Worm (Caenorhabditis elegans) whole organism, mixed stage, embryonic: ENCODE measurements around the gene F19B2.6.

Experiments used
- M03D4.4 ChIP-seq: sonication (generic microtip); optimal IDR thresholded peaks from 2 replicates; lab custom pipeline; 2017; ENCODE audit warnings: mild to moderate bottlenecking, missing genetic modification characterization, missing compliant biosample characterization
- bed-3 ChIP-seq: fragments of 200-800 bp; sonication (Bioruptor generic); optimal IDR thresholded peaks from 3 replicates; lab custom pipeline; 2018; ENCODE audit warnings: mild to moderate bottlenecking, missing genetic modification characterization, moderate library complexity, missing compliant biosample characterization
- blmp-1 ChIP-seq: fragments of 150-350 bp; optimal IDR thresholded peaks from 2 replicates; lab custom pipeline; 2014; ENCODE audit warnings: missing biosample characterization, missing genetic modification characterization
- ceh-39 ChIP-seq: fragments of 150-350 bp; optimal IDR thresholded peaks from 2 replicates; lab custom pipeline; 2014; ENCODE audit warnings: missing biosample characterization, missing genetic modification characterization
- ceh-83 ChIP-seq: fragments of 200-800 bp; sonication (Bioruptor generic); optimal IDR thresholded peaks from 2 replicates; lab custom pipeline; 2018; ENCODE audit warnings: mild to moderate bottlenecking, missing genetic modification characterization, missing compliant biosample characterization
- ces-1 ChIP-seq: fragments of 150-350 bp; optimal IDR thresholded peaks from 2 replicates; lab custom pipeline; 2014; ENCODE audit warnings: missing biosample characterization, missing genetic modification reagents, missing genetic modification characterization
- cnd-1 ChIP-seq: fragments of 200-800 bp; sonication (Bioruptor generic); optimal IDR thresholded peaks from 2 replicates; lab custom pipeline; 2018; ENCODE audit warnings: mild to moderate bottlenecking, missing genetic modification characterization, missing compliant biosample characterization
- drap-1 ChIP-seq: fragments of 200-800 bp; sonication (Bioruptor generic); optimal IDR thresholded peaks from 3 replicates; lab custom pipeline; 2018; ENCODE audit warnings: mild to moderate bottlenecking, missing genetic modification characterization, missing compliant biosample characterization
- elt-1 ChIP-seq: sonication (generic microtip); optimal IDR thresholded peaks from 2 replicates; lab custom pipeline; 2017; ENCODE audit warnings: missing genetic modification characterization, mild to moderate bottlenecking, missing compliant biosample characterization, antibody characterized with exemption, moderate library complexity, borderline replicate concordance; ENCODE audit not compliant: insufficient read depth
- elt-3 ChIP-seq: fragments of 150-350 bp; optimal IDR thresholded peaks from 2 replicates; lab custom pipeline; 2014; ENCODE audit warnings: missing biosample characterization, missing genetic modification characterization
- flh-1 ChIP-seq: fragments of 200-800 bp; sonication (Bioruptor generic); optimal IDR thresholded peaks from 2 replicates; lab custom pipeline; 2018; ENCODE audit warnings: mild to moderate bottlenecking, missing genetic modification characterization, moderate library complexity, missing compliant biosample characterization
- ham-2 ChIP-seq: fragments of 200-800 bp; sonication (Bioruptor generic); optimal IDR thresholded peaks from 2 replicates; lab custom pipeline; 2018; ENCODE audit warnings: mild to moderate bottlenecking, missing genetic modification characterization, missing compliant biosample characterization
- hlh-1 ChIP-seq: fragments of 150-350 bp; optimal IDR thresholded peaks from 2 replicates; lab custom pipeline; 2014; ENCODE audit warnings: missing biosample characterization, missing genetic modification reagents, missing genetic modification characterization
- lin-13 ChIP-seq: fragments of 150-350 bp; optimal IDR thresholded peaks from 2 replicates; lab custom pipeline; 2014; ENCODE audit warnings: missing biosample characterization, missing genetic modification characterization
- lsy-2 ChIP-seq: fragments of 150-350 bp; optimal IDR thresholded peaks from 2 replicates; lab custom pipeline; 2014; ENCODE audit warnings: missing biosample characterization, missing genetic modification characterization
- mab-5 ChIP-seq: fragments of 150-350 bp; optimal IDR thresholded peaks from 2 replicates; lab custom pipeline; 2014; ENCODE audit warnings: missing biosample characterization, missing genetic modification characterization
- mep-1 ChIP-seq: fragments of 150-350 bp; optimal IDR thresholded peaks from 2 replicates; lab custom pipeline; 2017; ENCODE audit warnings: missing biosample characterization, missing genetic modification reagents, missing genetic modification characterization, inconsistent platforms
- mls-2 ChIP-seq: sonication (generic microtip); optimal IDR thresholded peaks from 2 replicates; lab custom pipeline; 2016; ENCODE audit warnings: mild to moderate bottlenecking, missing genetic modification characterization, moderate library complexity, missing compliant biosample characterization
- nhr-12 ChIP-seq: fragments of 150-350 bp; optimal IDR thresholded peaks from 2 replicates; lab custom pipeline; 2014; ENCODE audit warnings: missing biosample characterization, missing genetic modification characterization
- nhr-2 ChIP-seq: fragments of 150-350 bp; optimal IDR thresholded peaks from 2 replicates; lab custom pipeline; 2014; ENCODE audit warnings: missing biosample characterization, missing genetic modification characterization
- nhr-28 ChIP-seq: fragments of 150-350 bp; optimal IDR thresholded peaks from 2 replicates; lab custom pipeline; 2014; ENCODE audit warnings: missing biosample characterization, missing genetic modification characterization
- nhr-76 ChIP-seq: sonication (generic microtip); optimal IDR thresholded peaks from 2 replicates; lab custom pipeline; 2017; ENCODE audit warnings: missing biosample characterization, missing genetic modification characterization
- sem-2 ChIP-seq: fragments of 200-800 bp; sonication (Bioruptor generic); optimal IDR thresholded peaks from 2 replicates; lab custom pipeline; 2018; ENCODE audit warnings: mild to moderate bottlenecking, missing genetic modification characterization, missing compliant biosample characterization
- snpc-4 ChIP-seq: fragments of 150-350 bp; optimal IDR thresholded peaks from 2 replicates; lab custom pipeline; 2014; ENCODE audit warnings: missing biosample characterization, missing genetic modification characterization
- sptf-1 ChIP-seq: sonication (generic microtip); optimal IDR thresholded peaks from 2 replicates; lab custom pipeline; 2017; ENCODE audit warnings: mild to moderate bottlenecking, missing genetic modification characterization, moderate library complexity, missing compliant biosample characterization
- tbx-8 ChIP-seq: fragments of 200-800 bp; sonication (Bioruptor generic); optimal IDR thresholded peaks from 2 replicates; lab custom pipeline; 2018; ENCODE audit warnings: mild to moderate bottlenecking, missing genetic modification characterization, moderate library complexity, missing compliant biosample characterization
- unc-120 ChIP-seq: sonication (generic microtip); optimal IDR thresholded peaks from 2 replicates; lab custom pipeline; 2017; ENCODE audit warnings: missing genetic modification characterization, missing compliant biosample characterization; ENCODE audit not compliant: poor library complexity, severe bottlenecking
- unc-39 ChIP-seq: fragments of 150-350 bp; optimal IDR thresholded peaks from 2 replicates; lab custom pipeline; 2014; ENCODE audit warnings: missing biosample characterization, missing genetic modification characterization
- unc-62 ChIP-seq: fragments of 150-350 bp; optimal IDR thresholded peaks from 2 replicates; lab custom pipeline; 2014; ENCODE audit warnings: missing biosample characterization, missing genetic modification reagents, missing genetic modification characterization
- zip-8 ChIP-seq: fragments of 150-350 bp; optimal IDR thresholded peaks from 2 replicates; lab custom pipeline; 2014; ENCODE audit warnings: missing biosample characterization, missing genetic modification characterization
- ztf-11 ChIP-seq: fragments of 150-350 bp; optimal IDR thresholded peaks from 2 replicates; lab custom pipeline; 2014; ENCODE audit warnings: missing biosample characterization, missing genetic modification characterization

Gene F19B2.6

DNA sequence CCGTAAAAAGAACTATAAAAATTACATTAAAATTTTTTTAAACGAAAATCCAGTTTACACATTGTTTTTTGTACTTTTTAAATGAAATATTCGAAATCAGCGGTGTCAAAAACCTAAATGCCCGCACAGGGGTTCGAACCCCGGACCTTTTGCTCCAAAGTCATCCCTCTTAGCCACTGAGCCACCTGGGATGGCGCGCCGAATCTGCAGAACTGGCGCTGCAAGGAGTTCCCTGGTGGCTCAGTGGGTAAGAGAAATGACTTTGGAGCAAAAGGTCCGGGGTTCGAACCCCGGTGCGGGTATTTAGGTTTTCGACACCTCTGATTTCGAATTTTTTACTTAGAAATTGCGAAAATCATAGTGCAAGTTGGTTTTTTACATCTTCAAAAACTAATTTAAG lies 34.7 kb upstream of the F19B2.6 start:
- TF ChIP-seq ztf-11 (tag; lab: Kevin White, UChicago), result no peak
- no peak for TF ChIP-seq nhr-12
- TF ChIP-seq unc-62 (GFP tag; lab: Kevin White, UChicago), result no peak
- no peak for TF ChIP-seq mls-2 (tag; lab: Kevin White, UChicago)
- TF ChIP-seq ceh-39 (tag; lab: Kevin White, UChicago), result no peak
- no peak for TF ChIP-seq lin-13
- no peak for TF ChIP-seq ceh-83 (GFP tag; lab: Kevin White, UChicago)
- no peak for TF ChIP-seq mab-5 (tag; lab: Kevin White, UChicago)
- no peak for TF ChIP-seq snpc-4 (tag; lab: Kevin White, UChicago)
- TF ChIP-seq elt-3, result no peak
- no peak for TF ChIP-seq nhr-76 (tag; lab: Kevin White, UChicago)
- no peak for TF ChIP-seq zip-8

DNA sequence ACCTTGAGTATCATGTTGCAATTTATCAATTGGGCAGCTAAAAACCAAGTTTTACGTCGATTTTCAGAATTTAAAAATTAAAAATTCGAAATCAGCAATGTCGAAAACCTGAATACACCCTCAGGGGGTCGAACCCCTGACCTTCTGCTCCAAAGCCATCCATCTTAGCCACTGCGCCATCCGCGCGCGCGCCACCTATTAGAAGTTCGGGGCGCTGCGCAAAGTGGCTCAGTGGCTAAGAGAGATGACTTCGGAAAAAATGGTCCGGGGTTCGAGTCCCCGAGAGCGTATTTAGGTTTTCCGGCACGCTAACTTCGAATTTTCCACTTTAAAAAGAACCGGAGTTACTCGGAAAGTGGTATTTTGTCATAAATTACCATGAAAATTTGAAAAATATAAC lies 33.9 kb upstream of the F19B2.6 start:
- TF ChIP-seq ceh-83 (GFP tag; lab: Kevin White, UChicago) (no peak), drap-1 (GFP tag; lab: Kevin White, UChicago) (peak; percentile 17), elt-3 (no peak)
- TF ChIP-seq, all 35 proteins: peak for 1

DNA sequence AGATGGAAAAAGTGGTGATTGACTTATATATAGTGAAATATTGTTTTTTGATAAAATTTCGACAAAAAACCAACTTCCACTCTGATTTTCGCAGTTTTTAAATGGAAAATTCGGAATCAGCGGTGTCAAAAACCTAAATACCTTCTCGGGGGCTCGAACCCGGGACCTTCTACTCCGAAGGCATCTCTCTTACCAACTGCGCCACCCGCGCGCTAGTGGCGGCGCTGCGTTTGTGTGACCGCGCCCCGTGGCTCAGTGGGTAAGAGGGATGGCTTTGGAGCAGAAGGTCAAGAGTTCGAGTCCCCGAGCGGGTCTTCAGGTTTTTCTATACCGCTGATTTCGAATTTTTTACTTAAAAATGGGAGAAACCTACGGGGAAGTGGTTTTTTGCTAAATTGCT lies 33.2 kb upstream of the F19B2.6 start:
- TF ChIP-seq ham-2 (GFP tag; lab: Kevin White, UChicago), result no peak
- no peak for TF ChIP-seq unc-39 (tag; lab: Kevin White, UChicago)
- no peak for TF ChIP-seq unc-62 (GFP tag; lab: Kevin White, UChicago)
- TF ChIP-seq flh-1, result no peak
- TF ChIP-seq M03D4.4 (tag; lab: Kevin White, UChicago), result no peak
- no peak for TF ChIP-seq unc-120
- TF ChIP-seq sem-2 (GFP tag; lab: Kevin White, UChicago), result no peak

DNA sequence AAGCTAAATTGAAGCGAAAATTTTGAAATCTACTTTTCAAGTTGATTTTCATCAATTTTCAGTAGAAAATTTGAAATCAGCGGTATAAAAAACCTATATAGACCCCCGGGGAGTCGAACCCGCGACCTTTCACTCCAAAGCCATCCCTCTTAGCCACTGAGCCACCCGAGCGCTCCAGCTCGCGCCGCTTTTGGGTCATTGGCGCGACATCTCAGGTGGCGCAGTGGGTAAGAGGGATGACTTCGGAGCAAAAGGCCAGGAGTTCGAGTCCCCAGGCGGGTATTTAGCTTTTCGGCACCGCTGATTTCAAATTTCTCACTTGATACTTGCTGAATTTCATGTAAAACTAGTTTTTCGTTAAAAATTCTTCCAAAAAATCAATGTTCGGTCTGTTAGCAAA lies 31.7 kb upstream of the F19B2.6 start:
- no peak for TF ChIP-seq unc-62 (GFP tag; lab: Kevin White, UChicago)
- TF ChIP-seq mls-2 (tag; lab: Kevin White, UChicago), result no peak
- TF ChIP-seq nhr-2 (tag; lab: Kevin White, UChicago), result no peak
- no peak for TF ChIP-seq lsy-2 (tag; lab: Kevin White, UChicago)

DNA sequence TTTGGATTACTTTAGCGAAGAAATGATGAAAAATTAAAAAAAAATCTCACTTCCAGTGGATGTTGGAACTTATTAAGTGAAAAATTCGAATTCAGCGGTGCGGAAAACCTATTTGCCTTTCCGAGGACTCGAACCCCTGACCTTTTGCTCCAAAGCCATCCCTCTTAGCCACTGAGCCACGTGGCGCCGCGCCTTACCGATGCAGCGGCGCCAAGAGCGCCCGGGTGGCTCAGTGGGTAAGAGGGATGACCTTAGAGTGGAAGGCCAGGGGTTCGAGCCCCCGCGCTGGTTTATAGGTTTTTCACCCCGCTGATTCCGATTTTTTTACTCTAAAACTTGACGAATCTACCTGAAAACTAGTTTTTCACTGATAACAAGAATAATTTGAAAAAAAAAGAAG lies 30.8 kb upstream of the F19B2.6 start:
- TF ChIP-seq ceh-83 (GFP tag; lab: Kevin White, UChicago), result no peak
- no peak for TF ChIP-seq drap-1 (GFP tag; lab: Kevin White, UChicago)
- TF ChIP-seq unc-39 (tag; lab: Kevin White, UChicago), result no peak
- no peak for TF ChIP-seq elt-3
- no peak for TF ChIP-seq elt-1
- TF ChIP-seq sptf-1 (tag; lab: Kevin White, UChicago), result no peak
- TF ChIP-seq lsy-2 (tag; lab: Kevin White, UChicago), result no peak

DNA sequence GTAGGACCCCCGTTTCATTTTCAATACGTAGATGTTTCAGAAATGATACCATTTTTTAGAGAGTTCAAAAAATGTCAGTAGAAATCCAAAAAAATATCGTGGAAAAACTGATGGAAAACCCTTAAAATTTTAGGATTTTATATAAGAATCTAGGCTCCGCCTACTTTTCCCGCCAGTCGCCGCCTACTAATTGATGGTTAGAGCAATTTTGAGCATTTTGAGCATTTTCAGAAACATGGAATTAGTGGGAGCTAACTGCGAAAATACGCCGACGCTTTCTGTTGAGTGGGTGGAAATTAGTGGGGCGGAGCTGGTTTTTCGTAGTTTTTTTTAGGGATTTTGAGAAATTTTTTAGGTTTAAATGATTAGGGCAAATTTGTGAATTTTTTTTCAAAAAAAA lies 25.2 kb upstream of the F19B2.6 start, which contains the start of gene ssu-1:
TSS of gene ssu-1 (minus strand) at position 101 of the 400 bp plus-strand sequence.
- TF ChIP-seq lsy-2 (tag; lab: Kevin White, UChicago) (no peak), ztf-11 (tag; lab: Kevin White, UChicago) (no peak), nhr-28 (no peak), hlh-1 (tag; lab: Kevin White, UChicago) (no peak), M03D4.4 (tag; lab: Kevin White, UChicago) (no peak), bed-3 (no peak), mls-2 (tag; lab: Kevin White, UChicago) (no peak), flh-1 (no peak)

DNA sequence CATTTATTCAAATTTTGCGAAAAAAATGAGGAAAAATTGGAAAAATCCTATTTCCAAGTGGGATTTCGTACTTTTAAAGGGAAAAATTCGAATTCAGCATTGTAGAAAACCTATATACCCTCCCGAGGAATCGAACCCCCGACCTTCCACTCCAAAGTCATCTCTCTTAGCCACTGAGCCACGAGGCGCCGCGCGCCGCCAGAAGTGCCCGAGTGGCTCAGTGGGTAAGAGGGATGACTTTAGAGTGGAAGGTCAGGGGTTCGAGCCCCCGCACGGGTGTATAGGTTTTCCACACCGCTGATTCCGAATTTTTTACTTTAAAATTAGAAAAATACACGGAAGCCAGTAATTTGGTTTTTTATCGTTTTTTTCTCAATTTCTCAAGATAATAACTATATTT lies 23.5 kb upstream of the F19B2.6 start:
- TF ChIP-seq sem-2 (GFP tag; lab: Kevin White, UChicago) (no peak), mep-1 (tag; lab: Kevin White, UChicago) (no peak), unc-120 (no peak), cnd-1 (tag; lab: Kevin White, UChicago) (no peak), flh-1 (no peak), ces-1 (GFP tag; lab: Kevin White, UChicago) (no peak), lsy-2 (tag; lab: Kevin White, UChicago) (no peak), mab-5 (tag; lab: Kevin White, UChicago) (no peak), ztf-11 (tag; lab: Kevin White, UChicago) (no peak), elt-3 (no peak), M03D4.4 (tag; lab: Kevin White, UChicago) (no peak), ceh-83 (GFP tag; lab: Kevin White, UChicago) (no peak), tbx-8 (GFP tag; lab: Kevin White, UChicago) (no peak), zip-8 (no peak), unc-62 (GFP tag; lab: Kevin White, UChicago) (no peak), blmp-1 (tag; lab: Kevin White, UChicago) (no peak)
